Fruit fly (Drosophila melanogaster): ENCODE data around the gene CG14662.

CG14662 gene

dm6 chr3R:4963370-4963769 is 20.7 kb downstream of the CG14662 start:
- 0 out of 2 replicates have a peak, but pooled peaks have one; percentile 14 for TF ChIP-seq nerfin-2 (GFP tag; IDR thresholded peaks at IDR 0.05; ENCODE audit: partially characterized antibody)
- TF ChIP-seq CG14667 (GFP tag; IDR thresholded peaks at IDR 0.05) = no peak

- TF ChIP-seq lola (GFP tag; optimal IDR thresholded peaks at IDR 0.05) (peak in 1 of 3 experiments; percentile 10), CG17328 (GFP tag; IDR thresholded peaks at IDR 0.05) (no peak), Lhr (GFP tag; optimal IDR thresholded peaks at IDR 0.05) (peak; percentile 26), CG11456 (GFP tag; IDR thresholded peaks at IDR 0.05) (0 out of 3 replicates have a peak, but pooled peaks have one; percentile 12), otp (GFP tag; IDR thresholded peaks at IDR 0.05) (0 out of 3 replicates have a peak, but pooled peaks have one; percentile 5), ham (GFP tag; IDR thresholded peaks at IDR 0.05) (no peak), gsb-n (tag; optimal IDR thresholded peaks at IDR 0.05) (peak; percentile 5), CG14710 (tag; optimal IDR thresholded peaks at IDR 0.05) (no peak), bcd (GFP tag; optimal IDR thresholded peaks at IDR 0.05) (no peak), Trl (optimal IDR thresholded peaks at IDR 0.05) (no peak), Trl (GFP tag; optimal IDR thresholded peaks at IDR 0.05) (no peak), gfzf (GFP tag; optimal IDR thresholded peaks at IDR 0.05) (no peak), CG1233 (GFP tag; optimal IDR thresholded peaks at IDR 0.05) (peak; percentile 3), sob (GFP tag; IDR thresholded peaks at IDR 0.05) (peak; percentile 25; the same call in 1 of the 2 replicates), Myb (GFP tag; optimal IDR thresholded peaks at IDR 0.05) (no peak), CG2129 (GFP tag; IDR thresholded peaks at IDR 0.05; ENCODE audit: partially characterized antibody) (no peak), nmo (GFP tag; optimal IDR thresholded peaks at IDR 0.05) (no peak), HmgZ (tag; optimal IDR thresholded peaks at IDR 0.05) (peak; percentile 67), Taf1 (GFP tag; IDR thresholded peaks at IDR 0.05) (no peak), CG13287 (GFP tag; IDR thresholded peaks at IDR 0.05; ENCODE audit: partially characterized antibody) (peak; percentile 14; the same call in 1 of the 2 replicates), zen (tag; optimal IDR thresholded peaks at IDR 0.05) (peak; percentile 57), Lim3 (GFP tag; IDR thresholded peaks at IDR 0.05) (no peak), CG12391 (tag; optimal IDR thresholded peaks at IDR 0.05) (no peak), danr (GFP tag; IDR thresholded peaks at IDR 0.05) (no peak), sim (GFP tag; IDR thresholded peaks at IDR 0.05) (no peak), kah (GFP tag; optimal IDR thresholded peaks at IDR 0.05) (no peak), chn (GFP tag; optimal IDR thresholded peaks at IDR 0.05) (peak; percentile 10), yki (optimal IDR thresholded peaks at IDR 0.05) (no peak), pnt (GFP tag; optimal IDR thresholded peaks at IDR 0.05) (peak; percentile 47), Gug (GFP tag; IDR thresholded peaks at IDR 0.05) (peak; percentile 25; the same call in 1 of the 4 replicates), jigr1 (GFP tag; IDR thresholded peaks at IDR 0.05) (no peak), CG4282 (GFP tag; optimal IDR thresholded peaks at IDR 0.05) (no peak), ind (GFP tag; optimal IDR thresholded peaks at IDR 0.05) (peak; percentile 11), CTCF (GFP tag; optimal IDR thresholded peaks at IDR 0.05) (peak; percentile 83), kay (GFP tag; optimal IDR thresholded peaks at IDR 0.05) (peak; percentile 96), Sox102F (GFP tag; optimal IDR thresholded peaks at IDR 0.05) (peak; percentile 5), Xbp1 (GFP tag; optimal IDR thresholded peaks at IDR 0.05) (peak; percentile 31), Nf-YC (tag; optimal IDR thresholded peaks at IDR 0.05) (no peak), inv (GFP tag; IDR thresholded peaks at IDR 0.05; ENCODE audit: partially characterized antibody) (peak; percentile 28; the same call in 1 of the 2 replicates), CG14441 (GFP tag; IDR thresholded peaks at IDR 0.05) (0 out of 2 replicates have a peak, but pooled peaks have one; percentile 25), CG15601 (tag; optimal IDR thresholded peaks at IDR 0.05) (no peak), jumu (GFP tag; optimal IDR thresholded peaks at IDR 0.05) (no peak), CG12219 (GFP tag; optimal IDR thresholded peaks at IDR 0.05) (no peak), lilli (GFP tag; optimal IDR thresholded peaks at IDR 0.05) (peak; percentile 20), Chrac-16 (GFP tag; optimal IDR thresholded peaks at IDR 0.05) (peak; percentile 21), CG32532 (GFP tag; IDR thresholded peaks at IDR 0.05) (peak; percentile 19; the same call in 1 of the 2 replicates), CG15073 (GFP tag; optimal IDR thresholded peaks at IDR 0.05) (peak; percentile 100), Ets65A (GFP tag) (peak; percentile 73)
These were observed 21.3 kb downstream of the CG14662 start for dm6 chr3R:4962689-4963088.
